Fruit fly (Drosophila melanogaster) whole organism, wandering third instar larva: ENCODE results near the gene Myo10A.
"Not testable (repeated sequence)": the region's sequence is repeated elsewhere in the genome, so short reads cannot be mapped to it uniquely, and the experiment has no call there.

Experiments used
- Abd-B ChIP-seq: fragments of >200 bp; optimal IDR thresholded peaks from 2 replicates; lab custom pipeline; 2017; ENCODE audit warnings: missing biosample characterization, missing genetic modification characterization
- CG32264 ChIP-seq: fragments of 200-800 bp; sonication (Bioruptor generic); optimal IDR thresholded peaks from 2 replicates; lab custom pipeline; 2016; ENCODE audit warnings: missing biosample characterization, missing genetic modification characterization
- CrebA ChIP-seq: fragments of 200-800 bp; sonication (Bioruptor generic); optimal IDR thresholded peaks from 2 replicates; lab custom pipeline; 2016; ENCODE audit warnings: missing biosample characterization, mild to moderate bottlenecking, missing genetic modification characterization, borderline replicate concordance
- Dfd ChIP-seq: fragments of >200 bp; optimal IDR thresholded peaks from 2 replicates; lab custom pipeline; 2017; ENCODE audit warnings: missing biosample characterization, missing genetic modification characterization
- Dif ChIP-seq: fragments of 200-275, 200-300 bp; sonication (Bioruptor generic); optimal IDR thresholded peaks from 2 replicates; lab custom pipeline; 2018; ENCODE audit warnings: missing biosample characterization, missing genetic modification characterization; ENCODE audit not compliant: partially characterized antibody
- GATAd ChIP-seq: sonication (Bioruptor generic); optimal IDR thresholded peaks from 2 replicates; lab custom pipeline; 2016; ENCODE audit warnings: missing biosample characterization, missing genetic modification characterization
- HLH106 ChIP-seq: fragments of 200-800 bp; optimal IDR thresholded peaks from 3 replicates; lab custom pipeline; 2019; ENCODE audit warnings: missing biosample characterization, mild to moderate bottlenecking, missing genetic modification characterization, moderate library complexity
- Hnf4 ChIP-seq: fragments of 200-800 bp; sonication (Bioruptor generic); optimal IDR thresholded peaks from 2 replicates; lab custom pipeline; 2016; ENCODE audit warnings: missing biosample characterization, mild to moderate bottlenecking, missing genetic modification characterization
- Hr78 ChIP-seq: fragments of >200 bp; optimal IDR thresholded peaks from 2 replicates; lab custom pipeline; 2017; ENCODE audit warnings: missing biosample characterization, missing genetic modification characterization
- Hr83 ChIP-seq: fragments of 200-300 bp; sonication (Bioruptor generic); optimal IDR thresholded peaks from 2 replicates; lab custom pipeline; 2016; ENCODE audit warnings: missing biosample characterization, mild to moderate bottlenecking, missing genetic modification characterization, moderate library complexity; ENCODE audit not compliant: poor library complexity, severe bottlenecking
- Jra ChIP-seq: sonication (Bioruptor generic); optimal IDR thresholded peaks from 2 replicates; lab custom pipeline; 2016; ENCODE audit warnings: missing biosample characterization, missing genetic modification characterization
- Mio ChIP-seq: sonication (Bioruptor generic); optimal IDR thresholded peaks from 2 replicates; lab custom pipeline; 2016; ENCODE audit warnings: missing biosample characterization, missing genetic modification characterization
- Myc ChIP-seq: fragments of >200 bp; optimal IDR thresholded peaks from 2 replicates; lab custom pipeline; 2017
- N ChIP-seq: fragments of >200 bp; optimal IDR thresholded peaks from 2 replicates; lab custom pipeline; 2018; ENCODE audit warnings: missing biosample characterization, missing external identifiers, missing genetic modification characterization
- OdsH ChIP-seq: fragments of 200-800 bp; sonication (Bioruptor generic); optimal IDR thresholded peaks from 2 replicates; lab custom pipeline; 2016; ENCODE audit warnings: missing biosample characterization, mild to moderate bottlenecking, missing genetic modification characterization
- Rel ChIP-seq, 2 experiments: fragments of 200-800 bp; sonication (Bioruptor generic) in 1 of 2; optimal IDR thresholded peaks; 2 replicates in 1 of 2; 3 replicates in 1 of 2; lab custom pipeline; 2016 to 2019; ENCODE audit warnings: mild to moderate bottlenecking in 2 of 2, missing biosample characterization in 2 of 2, missing genetic modification characterization in 2 of 2, moderate library complexity in 1 of 2
- Sp1 ChIP-seq: fragments of 200-800 bp; sonication (Bioruptor generic); optimal IDR thresholded peaks from 3 replicates; lab custom pipeline; 2019; ENCODE audit warnings: missing biosample characterization, mild to moderate bottlenecking, missing genetic modification characterization, moderate library complexity
- Vsx2 ChIP-seq: fragments of 200-300, 225-300 bp; sonication (Bioruptor generic); optimal IDR thresholded peaks from 2 replicates; lab custom pipeline; 2018; ENCODE audit warnings: missing biosample characterization, missing genetic modification characterization; ENCODE audit not compliant: partially characterized antibody
- br ChIP-seq: fragments of 200-800 bp; sonication (Bioruptor generic); optimal IDR thresholded peaks from 2 replicates; lab custom pipeline; 2016; ENCODE audit warnings: missing biosample characterization, missing genetic modification characterization
- brk ChIP-seq: fragments of 200-800 bp; sonication (Bioruptor generic); optimal IDR thresholded peaks from 2 replicates; lab custom pipeline; 2016; ENCODE audit warnings: missing biosample characterization, mild to moderate bottlenecking, missing genetic modification characterization
- dl ChIP-seq, 2 experiments: fragments of 175-275, 200-275 bp in 1 of 2; fragments of 200-275 bp in 1 of 2; sonication (Bioruptor generic); optimal IDR thresholded peaks; lab custom pipeline; 2018; ENCODE audit warnings: mild to moderate bottlenecking in 2 of 2, missing biosample characterization in 2 of 2, missing genetic modification characterization in 2 of 2, moderate library complexity in 2 of 2; ENCODE audit not compliant: partially characterized antibody in 2 of 2, insufficient read depth in 1 of 2
- dmrt93B ChIP-seq: fragments of 200-800 bp; sonication (Bioruptor generic); optimal IDR thresholded peaks from 2 replicates; lab custom pipeline; 2018; ENCODE audit warnings: missing biosample characterization, mild to moderate bottlenecking, missing genetic modification characterization
- dsf ChIP-seq: sonication (Bioruptor generic); optimal IDR thresholded peaks from 2 replicates; lab custom pipeline; 2016; ENCODE audit warnings: missing biosample characterization, missing genetic modification characterization, borderline replicate concordance
- ey ChIP-seq: fragments of 200-800 bp; sonication (Bioruptor generic); optimal IDR thresholded peaks from 2 replicates; lab custom pipeline; 2016; ENCODE audit warnings: missing biosample characterization, missing genetic modification characterization
- foxo ChIP-seq, 2 experiments: fragments of 200-800 bp; sonication (Bioruptor generic); optimal IDR thresholded peaks; 2 replicates in 1 of 2; 3 replicates in 1 of 2; lab custom pipeline; 2016 to 2017; ENCODE audit warnings: missing biosample characterization in 2 of 2, missing genetic modification characterization in 2 of 2
- fru ChIP-seq: fragments of 200-800 bp; sonication (Bioruptor generic); optimal IDR thresholded peaks from 3 replicates; lab custom pipeline; 2016; ENCODE audit warnings: missing biosample characterization, mild to moderate bottlenecking, missing genetic modification characterization
- h ChIP-seq: fragments of 200-800 bp; sonication (Bioruptor generic); optimal IDR thresholded peaks from 3 replicates; lab custom pipeline; 2016; ENCODE audit warnings: missing biosample characterization, mild to moderate bottlenecking, missing genetic modification characterization
- jim ChIP-seq: fragments of 175-275, 200-325 bp; sonication (Bioruptor generic); optimal IDR thresholded peaks from 2 replicates; lab custom pipeline; 2016; ENCODE audit warnings: missing biosample characterization, mild to moderate bottlenecking, missing genetic modification characterization
- lola ChIP-seq: fragments of >200 bp; optimal IDR thresholded peaks from 2 replicates; lab custom pipeline; 2017; ENCODE audit warnings: missing biosample characterization, missing genetic modification characterization
- psq ChIP-seq: fragments of 200-800 bp; sonication (Bioruptor generic); optimal IDR thresholded peaks from 3 replicates; lab custom pipeline; 2017; ENCODE audit warnings: missing biosample characterization, mild to moderate bottlenecking, missing genetic modification characterization, moderate library complexity
- rgr ChIP-seq: fragments of 200-800 bp; sonication (Bioruptor generic); optimal IDR thresholded peaks from 3 replicates; lab custom pipeline; 2016; ENCODE audit warnings: missing biosample characterization, mild to moderate bottlenecking, missing genetic modification characterization
- sage ChIP-seq: fragments of 200-800 bp; sonication (Bioruptor generic); optimal IDR thresholded peaks from 2 replicates; lab custom pipeline; 2016; ENCODE audit warnings: missing biosample characterization, mild to moderate bottlenecking, missing genetic modification characterization
- sv ChIP-seq: fragments of 200-800 bp; sonication (Bioruptor generic); optimal IDR thresholded peaks from 3 replicates; lab custom pipeline; 2016; ENCODE audit warnings: missing biosample characterization, missing genetic modification characterization
- tai ChIP-seq: sonication (Bioruptor generic); optimal IDR thresholded peaks from 2 replicates; lab custom pipeline; 2016; ENCODE audit warnings: missing biosample characterization, missing genetic modification characterization
- usp ChIP-seq: fragments of >200 bp; optimal IDR thresholded peaks from 2 replicates; lab custom pipeline; 2017; ENCODE audit warnings: missing biosample characterization, missing genetic modification characterization
- woc ChIP-seq: sonication (Bioruptor generic); optimal IDR thresholded peaks from 2 replicates; lab custom pipeline; 2016; ENCODE audit warnings: missing biosample characterization, mild to moderate bottlenecking, missing genetic modification characterization

Gene Myo10A

DNA sequence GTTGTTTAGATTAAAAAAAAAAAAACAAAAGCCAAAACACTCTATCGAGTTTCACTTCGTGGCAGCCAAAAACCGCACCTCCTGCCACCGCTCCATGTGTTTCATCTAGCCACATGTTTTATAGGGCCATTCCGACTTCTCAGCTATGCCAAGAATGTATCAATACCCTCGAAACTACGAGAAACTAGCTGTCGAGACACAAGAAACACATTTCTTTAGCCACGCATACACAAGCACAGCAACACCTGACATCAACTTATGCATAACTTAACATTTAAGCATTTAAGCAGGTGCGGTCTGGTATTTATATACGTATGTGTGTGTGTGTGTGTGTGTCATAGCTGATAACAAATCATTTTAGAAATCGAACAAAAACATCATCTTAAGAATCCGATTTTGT is 4.9 kb downstream of the Myo10A start:
- TF ChIP-seq foxo (GFP tag; optimal IDR thresholded peaks at IDR 0.05; lab: Kevin White, UChicago), result no peak
- TF ChIP-seq Abd-B, result no peak
- no peak for TF ChIP-seq HLH106 (tag; lab: Kevin White, UChicago)
- no peak for TF ChIP-seq Dfd
- no peak for TF ChIP-seq dsf (GFP tag; lab: Kevin White, UChicago)
- no peak for TF ChIP-seq brk

DNA sequence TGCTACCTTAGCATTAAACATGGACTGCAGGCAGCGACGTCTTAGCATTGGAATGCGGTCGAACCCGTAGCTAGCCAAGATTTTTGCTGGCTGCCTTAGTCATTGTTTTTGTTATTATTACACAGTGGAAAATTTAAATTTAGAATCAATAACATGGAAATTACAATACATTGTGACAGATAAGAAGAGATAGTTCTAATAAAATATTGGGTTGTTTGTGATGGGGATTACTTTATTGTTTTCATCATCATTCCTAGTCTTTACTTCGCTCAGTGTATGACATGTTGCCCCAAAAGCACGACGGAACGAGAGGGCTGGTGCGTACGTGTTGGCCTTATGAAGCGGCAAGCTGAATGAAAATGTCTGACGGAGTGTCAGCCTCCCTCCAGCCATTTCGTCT is 6.0 kb downstream of the Myo10A start:
- TF ChIP-seq psq (GFP tag; lab: Kevin White, UChicago), result peak; percentile 30
- no peak for TF ChIP-seq brk
- TF ChIP-seq h (GFP tag; lab: Kevin White, UChicago), result peak; percentile 60
- no peak for TF ChIP-seq dl (GFP tag; optimal IDR thresholded peaks at IDR 0.05; lab: Kevin White, UChicago; ENCODE audit: insufficient read depth in 1 of 2, partially characterized antibody in 2 of 2)
- peak; percentile 21 for TF ChIP-seq dmrt93B
- TF ChIP-seq Vsx2 (GFP tag; lab: Kevin White, UChicago), result no peak
- no peak for TF ChIP-seq Jra (GFP tag; lab: Kevin White, UChicago)
- peak; percentile 52 for TF ChIP-seq br (GFP tag; lab: Kevin White, UChicago)
- TF ChIP-seq Hnf4, result peak; percentile 68
- TF ChIP-seq sv (GFP tag; lab: Kevin White, UChicago), result peak; percentile 55
- TF ChIP-seq foxo (GFP tag; optimal IDR thresholded peaks at IDR 0.05; lab: Kevin White, UChicago), result peak in 1 of 2 experiments; percentile 76
- TF ChIP-seq CrebA (GFP tag; lab: Kevin White, UChicago), result no peak
- peak; percentile 46 for TF ChIP-seq HLH106 (tag; lab: Kevin White, UChicago)
- TF ChIP-seq Dfd, result no peak
- TF ChIP-seq Sp1 (GFP tag; lab: Kevin White, UChicago), result peak; percentile 42
- TF ChIP-seq tai, result no peak
- TF ChIP-seq Hr83 (GFP tag; lab: Kevin White, UChicago), result no peak
- TF ChIP-seq fru, result peak; percentile 78
- TF ChIP-seq Mio (GFP tag; lab: Kevin White, UChicago), result no peak
- TF ChIP-seq woc (GFP tag; lab: Kevin White, UChicago), result peak; percentile 37
- TF ChIP-seq usp (GFP tag; lab: Kevin White, UChicago), result no peak
- TF ChIP-seq Rel (GFP tag; optimal IDR thresholded peaks at IDR 0.05; lab: Kevin White, UChicago), result no peak
- no peak for TF ChIP-seq Rel (tag; optimal IDR thresholded peaks at IDR 0.05; lab: Kevin White, UChicago)
- no peak for TF ChIP-seq lola (GFP tag; lab: Kevin White, UChicago)
- TF ChIP-seq GATAd, result no peak
- TF ChIP-seq Hr78 (GFP tag; lab: Kevin White, UChicago), result no peak
- peak; percentile 64 for TF ChIP-seq rgr (GFP tag; lab: Kevin White, UChicago)
- peak; percentile 61 for TF ChIP-seq OdsH (GFP tag; lab: Kevin White, UChicago)
- TF ChIP-seq ey (GFP tag; lab: Kevin White, UChicago), result peak; percentile 62
- TF ChIP-seq Myc (lab: Kevin White, UChicago), result no peak
- no peak for TF ChIP-seq sage (GFP tag; lab: Kevin White, UChicago)
- TF ChIP-seq N (GFP tag; lab: Kevin White, UChicago), result no peak
- no peak for TF ChIP-seq jim (GFP tag; lab: Kevin White, UChicago)
- TF ChIP-seq CG32264 (GFP tag; lab: Kevin White, UChicago), result no peak
- TF ChIP-seq Dif (GFP tag; lab: Kevin White, UChicago), result no peak

DNA sequence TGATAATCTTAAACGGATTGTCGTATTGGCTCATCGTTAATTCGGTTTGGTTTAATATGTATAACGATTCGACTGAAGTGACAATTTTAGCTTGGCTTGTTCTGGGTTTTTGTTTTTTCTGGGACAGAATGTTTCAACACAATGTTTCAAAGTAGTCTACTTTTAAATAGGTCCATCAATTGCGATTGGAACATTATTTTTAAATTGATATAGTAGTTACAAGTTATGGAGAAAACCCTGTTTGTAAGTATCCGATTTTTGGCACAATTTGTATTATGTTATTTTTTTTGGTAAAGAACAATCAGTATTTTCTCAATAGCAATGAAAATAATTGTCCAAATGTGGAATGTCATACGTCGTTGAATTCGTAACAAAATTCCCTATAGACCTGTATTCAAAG is 20.3 kb downstream of the Myo10A start, which contains the start of gene Rab9Fa:
Rab9Fa (minus strand) TSS at position 101 of the 400 bp plus-strand sequence.
- not testable (repeated sequence) for TF ChIP-seq rgr (GFP tag; lab: Kevin White, UChicago); dl (GFP tag; optimal IDR thresholded peaks at IDR 0.05; lab: Kevin White, UChicago; ENCODE audit: insufficient read depth in 1 of 2, partially characterized antibody in 2 of 2); woc (GFP tag; lab: Kevin White, UChicago)
